Worm (Caenorhabditis elegans) whole organism, early embryonic: ENCODE results near the gene C35B1.4.

Experiments used
- B0310.2 ChIP-seq: sonication (generic microtip); optimal IDR thresholded peaks from 2 replicates; lab custom pipeline; 2016; ENCODE audit warnings: mild to moderate bottlenecking, missing genetic modification characterization, missing compliant biosample characterization
- F13C5.2 ChIP-seq: sonication (generic microtip); optimal IDR thresholded peaks from 2 replicates; lab custom pipeline; 2017; ENCODE audit warnings: mild to moderate bottlenecking, missing genetic modification characterization, inconsistent platforms, missing compliant biosample characterization
- aly-1 ChIP-seq: sonication (generic microtip); optimal IDR thresholded peaks from 2 replicates; lab custom pipeline; 2016; ENCODE audit warnings: missing genetic modification characterization, missing compliant biosample characterization
- ama-1 ChIP-seq: fragments of 150-350 bp; optimal IDR thresholded peaks from 2 replicates; lab custom pipeline; 2014
- ceh-13 ChIP-seq: fragments of 200-800 bp; sonication (Bioruptor generic); optimal IDR thresholded peaks from 2 replicates; lab custom pipeline; 2018; ENCODE audit warnings: mild to moderate bottlenecking, missing genetic modification characterization, missing compliant biosample characterization
- ceh-36 ChIP-seq: sonication (generic microtip); optimal IDR thresholded peaks from 2 replicates; lab custom pipeline; 2016; ENCODE audit warnings: missing genetic modification characterization, inconsistent platforms, missing compliant biosample characterization
- ets-7 ChIP-seq: sonication (generic microtip); optimal IDR thresholded peaks from 2 replicates; lab custom pipeline; 2016; ENCODE audit warnings: missing genotype, missing genetic modification characterization, missing compliant biosample characterization
- flt-1 ChIP-seq: fragments of 200-800 bp; sonication (Bioruptor generic); IDR thresholded peaks from 2 replicates; pipeline ENCODE4 v1.3.6; 2022; ENCODE audit warnings: missing genetic modification characterization, missing compliant biosample characterization
- hmbx-1 ChIP-seq: sonication (generic microtip); optimal IDR thresholded peaks from 2 replicates; lab custom pipeline; 2016; ENCODE audit warnings: mild to moderate bottlenecking, missing genetic modification characterization, missing compliant biosample characterization
- hmg-4 ChIP-seq: fragments of 200-800 bp; sonication (Bioruptor generic); optimal IDR thresholded peaks from 2 replicates; lab custom pipeline; 2018; ENCODE audit warnings: mild to moderate bottlenecking, missing genetic modification characterization, missing compliant biosample characterization
- hnd-1 ChIP-seq: sonication (generic microtip); optimal IDR thresholded peaks from 2 replicates; lab custom pipeline; 2016; ENCODE audit warnings: missing genetic modification characterization, missing compliant biosample characterization
- pes-1 ChIP-seq: fragments of 200-800 bp; sonication (Bioruptor generic); IDR thresholded peaks from 2 replicates; pipeline ENCODE4 v1.3.6; 2022; ENCODE audit warnings: missing genetic modification reagents, missing genetic modification characterization, missing compliant biosample characterization
- scrt-1 ChIP-seq: fragments of 200-800 bp; sonication (Bioruptor generic); IDR thresholded peaks from 2 replicates; pipeline ENCODE4 v1.3.6; 2022; ENCODE audit warnings: missing genetic modification characterization, missing compliant biosample characterization
- sea-1 ChIP-seq: fragments of 200-800 bp; sonication (Bioruptor generic); conservative IDR thresholded peaks from 2 replicates; pipeline ENCODE4 v1.3.6; 2022; ENCODE audit warnings: missing genetic modification characterization, missing compliant biosample characterization
- tbx-11 ChIP-seq: fragments of 200-800 bp; sonication (Bioruptor generic); IDR thresholded peaks from 2 replicates; pipeline ENCODE4 v1.3.6; 2022; ENCODE audit warnings: missing genetic modification characterization, missing compliant biosample characterization
- tbx-37 ChIP-seq: fragments of 200-800 bp; sonication (Bioruptor generic); conservative IDR thresholded peaks from 2 replicates; pipeline ENCODE4 v1.3.6; 2022; ENCODE audit warnings: missing genetic modification reagents, missing genetic modification characterization, missing compliant biosample characterization
- tra-4 ChIP-seq: sonication (generic microtip); optimal IDR thresholded peaks from 2 replicates; lab custom pipeline; 2017; ENCODE audit warnings: missing genetic modification characterization, missing compliant biosample characterization

Gene C35B1.4

ce11 chrIV:4063573-4063972 lies 16.0 kb upstream of the C35B1.4 start, which contains the start of gene ilys-6:
Gene ilys-6 (minus strand): TSS chrIV:4063673.
- TF ChIP-seq ets-7 (tag; lab: Kevin White, UChicago) (no peak), scrt-1 (GFP tag; lab: Robert Waterston, UW) (no peak), pes-1 (no peak), hnd-1 (tag; lab: Kevin White, UChicago) (no peak), aly-1 (tag; lab: Kevin White, UChicago) (no peak), tbx-37 (GFP tag; lab: Robert Waterston, UW) (no peak), tbx-11 (GFP tag; lab: Robert Waterston, UW) (no peak), ceh-13 (GFP tag; lab: Kevin White, UChicago) (no peak), B0310.2 (tag; lab: Kevin White, UChicago) (no peak), hmbx-1 (tag; lab: Kevin White, UChicago) (no peak), sea-1 (GFP tag; lab: Robert Waterston, UW) (no peak), F13C5.2 (tag; lab: Kevin White, UChicago) (no peak), ama-1 (lab: Kevin White, UChicago) (no peak), tra-4 (no peak), ceh-36 (tag; lab: Kevin White, UChicago) (no peak), hmg-4 (GFP tag; lab: Kevin White, UChicago) (no peak), flt-1 (GFP tag; lab: Robert Waterston, UW) (no peak)

ce11 chrIV:4067336-4067735 lies 12.3 kb upstream of the C35B1.4 start:
- no peak for TF ChIP-seq B0310.2 (tag; lab: Kevin White, UChicago)
- TF ChIP-seq ama-1 (lab: Kevin White, UChicago): no peak
- TF ChIP-seq tbx-37 (GFP tag; lab: Robert Waterston, UW): no peak

ce11 chrIV:4068480-4068879 lies 11.1 kb upstream of the C35B1.4 start, which contains the start of gene fbxb-55:
Gene fbxb-55 (plus strand): TSS chrIV:4068780.
- TF ChIP-seq tbx-11 (GFP tag; lab: Robert Waterston, UW) (no peak), scrt-1 (GFP tag; lab: Robert Waterston, UW) (no peak), F13C5.2 (tag; lab: Kevin White, UChicago) (no peak), ama-1 (lab: Kevin White, UChicago) (no peak), sea-1 (GFP tag; lab: Robert Waterston, UW) (no peak), ets-7 (tag; lab: Kevin White, UChicago) (no peak), flt-1 (GFP tag; lab: Robert Waterston, UW) (no peak), B0310.2 (tag; lab: Kevin White, UChicago) (no peak), ceh-36 (tag; lab: Kevin White, UChicago) (no peak)

ce11 chrIV:4070810-4071209 lies 8.8 kb upstream of the C35B1.4 start:
- no peak for TF ChIP-seq ceh-36 (tag; lab: Kevin White, UChicago)
- 0 out of 2 replicates have a peak, but pooled peaks have one; percentile 10 for TF ChIP-seq sea-1 (GFP tag; lab: Robert Waterston, UW)
- TF ChIP-seq scrt-1 (GFP tag; lab: Robert Waterston, UW): peak; percentile 63; the same call in 1 of the 2 replicates

ce11 chrIV:4072027-4072426 lies 7.6 kb upstream of the C35B1.4 start, which contains the start of gene pqn-75:
Gene pqn-75 (plus strand): TSS chrIV:4072327.
- TF ChIP-seq hnd-1 (tag; lab: Kevin White, UChicago) (no peak), ama-1 (lab: Kevin White, UChicago) (no peak), flt-1 (GFP tag; lab: Robert Waterston, UW) (no peak), tbx-37 (GFP tag; lab: Robert Waterston, UW) (no peak), ceh-13 (GFP tag; lab: Kevin White, UChicago) (no peak), B0310.2 (tag; lab: Kevin White, UChicago) (no peak), pes-1 (no peak), hmg-4 (GFP tag; lab: Kevin White, UChicago) (no peak), scrt-1 (GFP tag; lab: Robert Waterston, UW) (no peak), tra-4 (no peak), F13C5.2 (tag; lab: Kevin White, UChicago) (no peak), ceh-36 (tag; lab: Kevin White, UChicago) (no peak), ets-7 (tag; lab: Kevin White, UChicago) (no peak), tbx-11 (GFP tag; lab: Robert Waterston, UW) (no peak), aly-1 (tag; lab: Kevin White, UChicago) (no peak), hmbx-1 (tag; lab: Kevin White, UChicago) (no peak), sea-1 (GFP tag; lab: Robert Waterston, UW) (no peak)

- no peak for TF ChIP-seq tbx-37 (GFP tag; lab: Robert Waterston, UW)
- no peak for TF ChIP-seq hnd-1 (tag; lab: Kevin White, UChicago)
- no peak for TF ChIP-seq scrt-1 (GFP tag; lab: Robert Waterston, UW)
- TF ChIP-seq pes-1: no peak
- no peak for TF ChIP-seq sea-1 (GFP tag; lab: Robert Waterston, UW)
- TF ChIP-seq B0310.2 (tag; lab: Kevin White, UChicago): no peak
- TF ChIP-seq ceh-36 (tag; lab: Kevin White, UChicago): no peak
- no peak for TF ChIP-seq ama-1 (lab: Kevin White, UChicago)
- no peak for TF ChIP-seq flt-1 (GFP tag; lab: Robert Waterston, UW)
Observed at ce11 chrIV:4074610-4075009, 5.0 kb upstream of the C35B1.4 start, which contains the start of gene W03D2.9. Gene W03D2.9 (minus strand): TSS chrIV:4074710.

- TF ChIP-seq scrt-1 (GFP tag; lab: Robert Waterston, UW) (no peak), ama-1 (lab: Kevin White, UChicago) (no peak), hnd-1 (tag; lab: Kevin White, UChicago) (no peak), pes-1 (no peak), hmg-4 (GFP tag; lab: Kevin White, UChicago) (no peak), tbx-37 (GFP tag; lab: Robert Waterston, UW) (no peak), hmbx-1 (tag; lab: Kevin White, UChicago) (no peak), sea-1 (GFP tag; lab: Robert Waterston, UW) (no peak), tra-4 (no peak), B0310.2 (tag; lab: Kevin White, UChicago) (no peak), flt-1 (GFP tag; lab: Robert Waterston, UW) (no peak), ceh-13 (GFP tag; lab: Kevin White, UChicago) (no peak), ceh-36 (tag; lab: Kevin White, UChicago) (no peak), aly-1 (tag; lab: Kevin White, UChicago) (no peak), ets-7 (tag; lab: Kevin White, UChicago) (no peak)
Observed at ce11 chrIV:4076690-4077295, 2.8 kb upstream of the C35B1.4 start.
